Worm (Caenorhabditis elegans): ENCODE measurements around the gene K10C2.8.

ce11 chrX:6399450-6399849 lies 38.0 kb downstream of the K10C2.8 start:
- TF ChIP-seq nhr-77 (tag; optimal IDR thresholded peaks at IDR 0.05) (no peak), unc-39 (tag; optimal IDR thresholded peaks at IDR 0.05) (no peak), fos-1 (tag; optimal IDR thresholded peaks at IDR 0.05) (no peak), nhr-12 (tag; optimal IDR thresholded peaks at IDR 0.05) (no peak), lsy-2 (tag; optimal IDR thresholded peaks at IDR 0.05) (peak in 1 of 2 experiments; percentile 5), mdl-1 (tag; optimal IDR thresholded peaks at IDR 0.05) (no peak), ama-1 (optimal IDR thresholded peaks at IDR 0.05) (no peak), blmp-1 (tag; optimal IDR thresholded peaks at IDR 0.05; ENCODE audit: insufficient read depth) (no peak), crh-2 (tag; optimal IDR thresholded peaks at IDR 0.05) (no peak)
